Fruit fly (Drosophila melanogaster) whole organism, pupa: ENCODE measurements around the gene aop.

Source experiments
- CG10348 ChIP-seq: fragments of 200-800 bp; sonication (Bioruptor generic); IDR thresholded peaks from 2 replicates; pipeline ENCODE4 v1.3.6; 2022; ENCODE audit warnings: missing biosample characterization, missing genetic modification characterization
- CG13204 ChIP-seq: fragments of 200-800 bp; sonication (Bioruptor generic); optimal IDR thresholded peaks from 2 replicates; lab custom pipeline; 2018; ENCODE audit warnings: missing biosample characterization, mild to moderate bottlenecking, missing genetic modification characterization, moderate library complexity
- CG14655 ChIP-seq: fragments of 200-800 bp; sonication (Bioruptor generic); optimal IDR thresholded peaks from 3 replicates; lab custom pipeline; 2017; ENCODE audit warnings: mild to moderate bottlenecking, missing biosample characterization, missing genetic modification reagents, missing genetic modification characterization
- CG15710 ChIP-seq: fragments of 200-800 bp; sonication (Bioruptor generic); optimal IDR thresholded peaks from 2 replicates; lab custom pipeline; 2018; ENCODE audit warnings: missing biosample characterization, mild to moderate bottlenecking, missing genetic modification characterization, moderate library complexity
- CG32121 ChIP-seq: fragments of 200-800 bp; sonication (Bioruptor generic); IDR thresholded peaks from 2 replicates; pipeline ENCODE4 v1.3.6; 2022; ENCODE audit warnings: missing biosample characterization, missing genetic modification characterization
- CG8159 ChIP-seq: fragments of 200-800 bp; sonication (Bioruptor generic); optimal IDR thresholded peaks from 3 replicates; lab custom pipeline; 2018; ENCODE audit warnings: missing biosample characterization, mild to moderate bottlenecking, missing genetic modification characterization, moderate library complexity
- CG8301 ChIP-seq: fragments of 200-800 bp; sonication (Bioruptor generic); optimal IDR thresholded peaks from 2 replicates; lab custom pipeline; 2018; ENCODE audit warnings: missing biosample characterization, mild to moderate bottlenecking, missing genetic modification characterization
- CG9948 ChIP-seq: fragments of 200-800 bp; sonication (Bioruptor generic); optimal IDR thresholded peaks from 2 replicates; lab custom pipeline; 2018; ENCODE audit warnings: missing biosample characterization, mild to moderate bottlenecking, missing genetic modification characterization, moderate library complexity
- EcR ChIP-seq: fragments of 200-800 bp; sonication (Bioruptor generic); optimal IDR thresholded peaks from 3 replicates; lab custom pipeline; 2019; ENCODE audit warnings: missing biosample characterization, missing genetic modification characterization, mild to moderate bottlenecking, moderate library complexity, missing genetic modification reagents
- Ets98B ChIP-seq: fragments of 200-800 bp; sonication (Bioruptor generic); IDR thresholded peaks from 2 replicates; pipeline ENCODE4 v1.3.6; 2022; ENCODE audit warnings: missing biosample characterization, missing genetic modification characterization
- Pif1A ChIP-seq: fragments of 200-800 bp; sonication (Bioruptor generic); optimal IDR thresholded peaks from 3 replicates; lab custom pipeline; 2016; ENCODE audit warnings: missing biosample characterization, missing genetic modification characterization
- Snoo ChIP-seq: fragments of 200-800 bp; sonication (Bioruptor generic); optimal IDR thresholded peaks from 3 replicates; lab custom pipeline; 2017; ENCODE audit warnings: missing biosample characterization, mild to moderate bottlenecking, missing genetic modification characterization, inconsistent platforms
- fd96Ca ChIP-seq: fragments of 200-800 bp; sonication (Bioruptor generic); IDR thresholded peaks from 3 replicates; pipeline ENCODE4 v1.3.6; 2022; ENCODE audit warnings: missing biosample characterization, missing genetic modification characterization
- rn ChIP-seq: fragments of 200-800 bp; sonication (Bioruptor generic); IDR thresholded peaks from 2 replicates; pipeline ENCODE4 v1.3.6; 2022; ENCODE audit warnings: missing biosample characterization, missing genetic modification characterization

- TF ChIP-seq CG8159 (tag; lab: Kevin White, UChicago): peak; percentile 73
- TF ChIP-seq CG13204 (GFP tag; lab: Kevin White, UChicago): no peak
- peak; percentile 68 for TF ChIP-seq rn
- peak; percentile 52 for TF ChIP-seq CG32121 (GFP tag; lab: Robert Waterston, UW)
- TF ChIP-seq EcR (GFP tag; lab: Kevin White, UChicago): no peak
- TF ChIP-seq CG9948 (tag; lab: Kevin White, UChicago): peak; percentile 79
- TF ChIP-seq Ets98B (GFP tag; lab: Robert Waterston, UW): peak; percentile 80
- no peak for TF ChIP-seq Snoo (tag; lab: Kevin White, UChicago)
- TF ChIP-seq CG15710 (tag; lab: Kevin White, UChicago): peak; percentile 19
- TF ChIP-seq CG10348 (GFP tag; lab: Robert Waterston, UW): no peak
- peak; percentile 91 for TF ChIP-seq CG8301 (tag; lab: Kevin White, UChicago)
- peak; percentile 71 for TF ChIP-seq Pif1A (GFP tag; lab: Kevin White, UChicago)
- TF ChIP-seq CG14655 (GFP tag; lab: Kevin White, UChicago): peak; percentile 91
- peak; percentile 94 for TF ChIP-seq fd96Ca
Measured at dm6 chr2L:2168184-2168893, 10.2 kb downstream of the aop start.
